Worm (Caenorhabditis elegans): ENCODE measurements around the gene Y37E11AM.4.

- no peak for TF ChIP-seq unc-62 (GFP tag; optimal IDR thresholded peaks at IDR 0.05)
- no peak for TF ChIP-seq elt-1 (tag; optimal IDR thresholded peaks at IDR 0.05)
- no peak for TF ChIP-seq sma-3 (GFP tag; optimal IDR thresholded peaks at IDR 0.05)
- no peak for TF ChIP-seq snpc-4 (tag; optimal IDR thresholded peaks at IDR 0.05)
- no peak for TF ChIP-seq C34F6.9 (tag; optimal IDR thresholded peaks at IDR 0.05)
- no peak for TF ChIP-seq R02D3.7 (tag; optimal IDR thresholded peaks at IDR 0.05)
- no peak for TF ChIP-seq mdl-1 (tag; optimal IDR thresholded peaks at IDR 0.05)
- TF ChIP-seq lin-39 (tag; optimal IDR thresholded peaks at IDR 0.05), result no peak
- no peak for TF ChIP-seq ztf-4 (tag; optimal IDR thresholded peaks at IDR 0.05)
- no peak for TF ChIP-seq alr-1 (tag; optimal IDR thresholded peaks at IDR 0.05)
- TF ChIP-seq skn-1 (tag; optimal IDR thresholded peaks at IDR 0.05), result no peak
- no peak for TF ChIP-seq sma-9 (GFP tag; optimal IDR thresholded peaks at IDR 0.05)
- no peak for TF ChIP-seq sma-9 (tag; optimal IDR thresholded peaks at IDR 0.05)
- TF ChIP-seq F13H6.1 (tag; optimal IDR thresholded peaks at IDR 0.05), result no peak
Observed at ce11 chrIV:3720644-3721043, 1.9 kb downstream of the Y37E11AM.4 start.
